Worm (Caenorhabditis elegans) whole organism, L2 larva: Measurements from ENCODE around the gene nhr-290.

ENCODE experiments used
- C34F6.9 ChIP-seq: fragments of 150-350 bp; optimal IDR thresholded peaks from 2 replicates; lab custom pipeline; 2014; ENCODE audit warnings: missing biosample characterization, missing genetic modification characterization
- F13H6.1 ChIP-seq: sonication (generic microtip); optimal IDR thresholded peaks from 2 replicates; lab custom pipeline; 2016; ENCODE audit warnings: missing genetic modification characterization, missing compliant biosample characterization
- R02D3.7 ChIP-seq: fragments of 150-350 bp; optimal IDR thresholded peaks from 2 replicates; lab custom pipeline; 2014; ENCODE audit warnings: missing biosample characterization, missing genetic modification characterization
- Y55F3AM.14 ChIP-seq: fragments of 200-800 bp; sonication (Bioruptor generic); optimal IDR thresholded peaks from 2 replicates; lab custom pipeline; 2018; ENCODE audit warnings: mild to moderate bottlenecking, missing genetic modification characterization, missing compliant biosample characterization
- ZK546.5 ChIP-seq: sonication (generic microtip); optimal IDR thresholded peaks from 2 replicates; lab custom pipeline; 2017; ENCODE audit warnings: missing biosample characterization, missing genetic modification characterization
- alr-1 ChIP-seq: fragments of 150-350 bp; optimal IDR thresholded peaks from 2 replicates; lab custom pipeline; 2014; ENCODE audit warnings: missing biosample characterization, missing genetic modification characterization
- blmp-1 ChIP-seq: sonication (generic microtip); optimal IDR thresholded peaks from 2 replicates; lab custom pipeline; 2017; ENCODE audit warnings: missing genetic modification characterization, mild to moderate bottlenecking, missing compliant biosample characterization, antibody characterized with exemption, moderate library complexity; ENCODE audit not compliant: insufficient read depth
- ceh-16 ChIP-seq: fragments of 150-350 bp; optimal IDR thresholded peaks from 2 replicates; lab custom pipeline; 2014; ENCODE audit warnings: missing biosample characterization, missing genetic modification characterization
- crh-2 ChIP-seq: sonication (generic microtip); optimal IDR thresholded peaks from 2 replicates; lab custom pipeline; 2017; ENCODE audit warnings: missing biosample characterization, missing genetic modification characterization
- egl-27 ChIP-seq: sonication (generic microtip); optimal IDR thresholded peaks from 3 replicates; lab custom pipeline; 2017; ENCODE audit warnings: missing biosample characterization, missing genetic modification reagents, missing genetic modification characterization
- elt-1 ChIP-seq: fragments of 150-350 bp; optimal IDR thresholded peaks from 2 replicates; lab custom pipeline; 2014; ENCODE audit warnings: missing biosample characterization, missing genetic modification characterization
- fos-1 ChIP-seq: fragments of 150-350 bp; optimal IDR thresholded peaks from 2 replicates; lab custom pipeline; 2014; ENCODE audit warnings: missing biosample characterization, missing genetic modification characterization
- gmeb-1 ChIP-seq: fragments of 150-350 bp; optimal IDR thresholded peaks from 2 replicates; lab custom pipeline; 2014; ENCODE audit warnings: missing biosample characterization, missing genetic modification characterization
- lin-11 ChIP-seq: fragments of 150-350 bp; sonication (generic microtip); optimal IDR thresholded peaks from 2 replicates; lab custom pipeline; 2014; ENCODE audit warnings: missing biosample characterization, missing genetic modification characterization, inconsistent platforms, mixed read lengths
- lin-13 ChIP-seq: fragments of 150-350 bp; optimal IDR thresholded peaks from 2 replicates; lab custom pipeline; 2014; ENCODE audit warnings: missing biosample characterization, missing genetic modification reagents, missing genetic modification characterization
- lsy-2 ChIP-seq, 2 experiments: fragments of 150-350 bp in 1 of 2; sonication (generic microtip) in 1 of 2; optimal IDR thresholded peaks; 2 replicates each; lab custom pipeline; 2014 to 2017; ENCODE audit warnings: missing biosample characterization in 2 of 2, missing genetic modification characterization in 2 of 2
- mab-5 ChIP-seq: fragments of 150-350 bp; optimal IDR thresholded peaks from 2 replicates; lab custom pipeline; 2014; ENCODE audit warnings: missing biosample characterization, missing genetic modification characterization
- mbf-1 ChIP-seq: sonication (generic microtip); optimal IDR thresholded peaks from 2 replicates; lab custom pipeline; 2017; ENCODE audit warnings: missing biosample characterization, missing genetic modification characterization
- mdl-1 ChIP-seq, 2 experiments: fragments of 150-350 bp in 1 of 2; sonication (generic microtip) in 1 of 2; optimal IDR thresholded peaks; 2 replicates each; lab custom pipeline; 2017; ENCODE audit warnings: missing biosample characterization in 2 of 2, missing genetic modification characterization in 2 of 2
- nhr-12 ChIP-seq: fragments of 150-350 bp; optimal IDR thresholded peaks from 2 replicates; lab custom pipeline; 2014; ENCODE audit warnings: missing biosample characterization, missing genetic modification characterization
- nhr-129 ChIP-seq: fragments of 150-350 bp; optimal IDR thresholded peaks from 2 replicates; lab custom pipeline; 2014; ENCODE audit warnings: missing biosample characterization, missing genetic modification characterization
- nhr-21 ChIP-seq: fragments of 150-350 bp; optimal IDR thresholded peaks from 2 replicates; lab custom pipeline; 2014; ENCODE audit warnings: missing biosample characterization, missing genetic modification characterization
- nhr-23 ChIP-seq: fragments of 150-350 bp; optimal IDR thresholded peaks from 2 replicates; lab custom pipeline; 2014; ENCODE audit warnings: missing biosample characterization, missing genetic modification reagents, missing genetic modification characterization
- nhr-237 ChIP-seq: fragments of 150-350 bp; optimal IDR thresholded peaks from 2 replicates; lab custom pipeline; 2014; ENCODE audit warnings: missing biosample characterization, missing genetic modification characterization
- nhr-25 ChIP-seq: fragments of 150-350 bp; sonication (generic microtip); optimal IDR thresholded peaks from 3 replicates; lab custom pipeline; 2014; ENCODE audit warnings: missing biosample characterization, missing genetic modification characterization
- nhr-6 ChIP-seq: fragments of 150-350 bp; optimal IDR thresholded peaks from 2 replicates; lab custom pipeline; 2014; ENCODE audit warnings: missing biosample characterization, missing genetic modification characterization
- peb-1 ChIP-seq: fragments of 150-350 bp; optimal IDR thresholded peaks from 2 replicates; lab custom pipeline; 2014; ENCODE audit warnings: missing biosample characterization, missing genetic modification characterization
- skn-1 ChIP-seq: sonication (generic microtip); optimal IDR thresholded peaks from 2 replicates; lab custom pipeline; 2017; ENCODE audit warnings: missing biosample characterization, missing genetic modification characterization
- sma-3 ChIP-seq: sonication (generic microtip); optimal IDR thresholded peaks from 2 replicates; lab custom pipeline; 2016; ENCODE audit warnings: missing genetic modification reagents, missing genetic modification characterization, missing compliant biosample characterization
- unc-55 ChIP-seq: fragments of 150-350 bp; sonication (generic microtip); optimal IDR thresholded peaks from 3 replicates; lab custom pipeline; 2014; ENCODE audit warnings: missing biosample characterization, missing genetic modification reagents, missing genetic modification characterization
- zag-1 ChIP-seq: fragments of 150-350 bp; optimal IDR thresholded peaks from 2 replicates; lab custom pipeline; 2014; ENCODE audit warnings: missing biosample characterization, missing genetic modification characterization
- ztf-11 ChIP-seq: sonication (generic microtip); optimal IDR thresholded peaks from 2 replicates; lab custom pipeline; 2017; ENCODE audit warnings: missing biosample characterization, missing genetic modification characterization
- ztf-4 ChIP-seq: fragments of 150-350 bp; optimal IDR thresholded peaks from 2 replicates; lab custom pipeline; 2014; ENCODE audit warnings: missing biosample characterization, missing genetic modification characterization

Gene nhr-290

ce11 chrV:2600543-2600942 is 26.6 kb downstream of the nhr-290 start (continued):
- TF ChIP-seq zag-1 (tag; lab: Kevin White, UChicago) (peak; percentile 30), nhr-237 (tag; lab: Kevin White, UChicago) (peak; percentile 29), ceh-16 (tag; lab: Kevin White, UChicago) (no peak), ztf-11 (tag; lab: Kevin White, UChicago) (no peak), mbf-1 (tag; lab: Kevin White, UChicago) (no peak), nhr-12 (tag; lab: Kevin White, UChicago) (no peak), ztf-4 (tag; lab: Kevin White, UChicago) (peak; percentile 28)
- TF ChIP-seq, all 48 proteins: peak for 21

- TF ChIP-seq lin-11 = no peak
- TF ChIP-seq elt-1 (tag; lab: Kevin White, UChicago) = no peak
- TF ChIP-seq F13H6.1 = no peak
- TF ChIP-seq egl-27 (tag; lab: Kevin White, UChicago) = no peak
- no peak for TF ChIP-seq peb-1
- no peak for TF ChIP-seq mab-5 (tag; lab: Kevin White, UChicago)
- TF ChIP-seq zag-1 (tag; lab: Kevin White, UChicago) = no peak
- no peak for TF ChIP-seq R02D3.7 (tag; lab: Kevin White, UChicago)
- no peak for TF ChIP-seq C34F6.9
- TF ChIP-seq ZK546.5 (tag; lab: Kevin White, UChicago) = no peak
- no peak for TF ChIP-seq nhr-25 (tag; lab: Kevin White, UChicago)
- no peak for TF ChIP-seq ztf-4 (tag; lab: Kevin White, UChicago)
Observed at ce11 chrV:2601817-2602216, 27.8 kb downstream of the nhr-290 start.

- TF ChIP-seq gmeb-1 (tag; lab: Kevin White, UChicago) (peak; percentile 89), unc-55 (GFP tag; lab: Kevin White, UChicago) (peak; percentile 46), lsy-2 (tag; optimal IDR thresholded peaks at IDR 0.05; lab: Kevin White, UChicago) (peak in 1 of 2 experiments; percentile 40), C34F6.9 (peak; percentile 38), nhr-237 (tag; lab: Kevin White, UChicago) (no peak)
Observed at ce11 chrV:2603056-2603455, 29.1 kb downstream of the nhr-290 start, which contains the start of gene F53E10.6. Gene F53E10.6 (minus strand): TSS chrV:2603063.

ce11 chrV:2608352-2608751 is 34.4 kb downstream of the nhr-290 start, which contains the start of gene acr-17:
Gene acr-17 (plus strand): TSS chrV:2608652.
- TF ChIP-seq peb-1 (no peak), sma-3 (no peak), alr-1 (tag; lab: Kevin White, UChicago) (no peak), C34F6.9 (no peak), mdl-1 (tag; optimal IDR thresholded peaks at IDR 0.05; lab: Kevin White, UChicago) (no peak), nhr-6 (tag; lab: Kevin White, UChicago) (no peak), nhr-21 (tag; lab: Kevin White, UChicago) (no peak), lin-13 (GFP tag; lab: Kevin White, UChicago) (no peak), crh-2 (no peak), blmp-1 (no peak), nhr-23 (tag; lab: Kevin White, UChicago) (no peak), lin-11 (no peak), skn-1 (tag; lab: Kevin White, UChicago) (no peak), mab-5 (tag; lab: Kevin White, UChicago) (no peak)

ce11 chrV:2614986-2615687 is 41.2 kb downstream of the nhr-290 start, which contains the start of gene F53E10.1:
Gene F53E10.1 (plus strand): TSS chrV:2615310.
- TF ChIP-seq fos-1 (tag; lab: Kevin White, UChicago) = peak; percentile 49
- peak in 1 of 2 experiments; percentile 49 for TF ChIP-seq lsy-2 (tag; optimal IDR thresholded peaks at IDR 0.05; lab: Kevin White, UChicago)
- peak; percentile 70 for TF ChIP-seq nhr-25 (tag; lab: Kevin White, UChicago)
- TF ChIP-seq gmeb-1 (tag; lab: Kevin White, UChicago) = peak; percentile 69
- peak; percentile 60 for TF ChIP-seq sma-3
- TF ChIP-seq nhr-129 = peak; percentile 49
- TF ChIP-seq nhr-21 (tag; lab: Kevin White, UChicago) = no peak
- no peak for TF ChIP-seq zag-1 (tag; lab: Kevin White, UChicago)
- peak; percentile 13 for TF ChIP-seq nhr-6 (tag; lab: Kevin White, UChicago)
- peak; percentile 57 for TF ChIP-seq crh-2
- TF ChIP-seq Y55F3AM.14 (GFP tag; lab: Kevin White, UChicago) = no peak
- TF ChIP-seq F13H6.1 = peak; percentile 64
- TF ChIP-seq skn-1 (tag; lab: Kevin White, UChicago) = peak; percentile 43
